Worm (Caenorhabditis elegans): ENCODE results near the gene F14H8.2.

DNA sequence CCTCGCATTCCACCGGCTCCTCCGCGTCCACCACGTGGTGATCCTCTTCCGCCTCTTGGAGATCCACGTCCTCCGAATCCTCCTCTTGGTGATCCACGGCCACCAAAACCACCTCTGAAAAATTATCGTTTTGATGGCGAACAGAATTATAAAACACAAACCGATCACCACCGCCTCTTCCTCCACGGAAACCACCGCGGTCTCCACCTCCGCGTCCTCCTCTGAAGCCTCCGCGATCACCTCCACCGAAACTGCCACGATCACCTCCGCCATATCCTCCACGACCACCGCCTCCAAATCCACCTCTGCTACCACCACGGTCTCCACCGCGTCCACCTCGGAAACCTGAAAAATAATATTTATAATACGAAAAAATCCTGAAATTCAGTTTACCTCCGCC, 18.6 kb downstream of the F14H8.2 start:
- TF ChIP-seq nhr-76 (tag; optimal IDR thresholded peaks at IDR 0.05) (no peak), ces-1 (GFP tag; optimal IDR thresholded peaks at IDR 0.05) (no peak), nhr-237 (tag; optimal IDR thresholded peaks at IDR 0.05) (no peak), sptf-1 (tag; optimal IDR thresholded peaks at IDR 0.05) (no peak), pha-4 (tag; optimal IDR thresholded peaks at IDR 0.05) (no peak), elt-3 (tag; optimal IDR thresholded peaks at IDR 0.05) (no peak), elt-1 (tag; optimal IDR thresholded peaks at IDR 0.05; ENCODE audit: borderline replicate concordance, insufficient read depth) (no peak)
